Worm (Caenorhabditis elegans): ENCODE measurements around the gene irld-47.
A peak's percentile ranks its signal among the peaks of the same experiment; 100 is the strongest.

irld-47 gene

DNA sequence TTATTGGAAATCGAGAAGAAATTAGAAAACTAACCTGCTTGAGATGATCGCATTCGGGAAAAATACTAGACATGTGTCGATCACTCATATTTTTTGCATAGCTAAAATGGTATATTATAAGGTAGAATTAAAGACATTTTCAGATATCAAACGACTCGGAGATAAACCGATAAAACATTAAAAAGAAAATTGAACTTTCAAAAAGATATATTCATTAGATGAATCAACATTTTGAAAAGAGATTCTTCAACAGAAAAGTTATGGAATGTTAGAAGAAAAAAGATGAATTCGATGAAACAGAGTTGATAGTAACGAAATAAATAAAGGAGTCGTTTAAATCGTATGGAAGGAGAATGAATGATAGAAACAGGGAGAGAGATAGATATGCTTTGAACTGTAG lies 33.3 kb upstream of the irld-47 start, which contains the start of gene mdmh-35:
TSS of gene mdmh-35 (minus strand) at position 101 of the 400 bp plus-strand sequence.
- TF ChIP-seq aha-1 (tag) (peak; percentile 26), nhr-237 (tag; optimal IDR thresholded peaks at IDR 0.05) (no peak)

DNA sequence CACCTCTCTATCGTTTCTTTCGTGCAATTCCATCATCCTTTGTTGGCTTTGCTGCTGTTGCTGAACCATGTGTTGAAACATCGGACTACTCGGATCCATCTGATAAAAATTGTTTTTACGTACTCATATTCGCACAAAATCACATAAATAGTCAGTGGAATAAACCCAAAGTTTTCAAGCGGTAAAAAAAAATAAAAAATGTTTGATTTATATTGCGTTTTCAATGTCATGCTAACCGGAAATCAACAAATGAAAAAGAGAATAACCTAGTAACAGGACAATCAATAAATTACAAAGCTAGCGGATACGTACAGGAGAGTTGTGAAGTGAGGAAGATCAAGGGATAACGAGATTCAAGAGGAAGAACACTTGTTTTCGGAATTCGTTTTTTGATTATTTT lies 32.6 kb upstream of the irld-47 start, which contains the start of gene mdt-10:
TSS of gene mdt-10 (minus strand) at position 101 of the 400 bp plus-strand sequence.
- no peak for TF ChIP-seq saeg-2 (GFP tag; IDR thresholded peaks at IDR 0.05)
- no peak for TF ChIP-seq F37D6.2 (tag; optimal IDR thresholded peaks at IDR 0.05)
- TF ChIP-seq madf-5 (GFP tag; IDR thresholded peaks at IDR 0.05), result no peak
- TF ChIP-seq nhr-48 (tag; optimal IDR thresholded peaks at IDR 0.05), result no peak
- TF ChIP-seq jun-1 (tag; optimal IDR thresholded peaks at IDR 0.05), result no peak
- TF ChIP-seq nhr-28 (tag; optimal IDR thresholded peaks at IDR 0.05), result no peak
- TF ChIP-seq duxl-1 (tag; optimal IDR thresholded peaks at IDR 0.05; ENCODE audit: poor library complexity), result no peak
- no peak for TF ChIP-seq nhr-10 (tag; optimal IDR thresholded peaks at IDR 0.05)
- no peak for TF ChIP-seq F44E2.7 (GFP tag; IDR thresholded peaks at IDR 0.05)
- no peak for TF ChIP-seq unc-62 (GFP tag; optimal IDR thresholded peaks at IDR 0.05 in 1 of 2)
- TF ChIP-seq unc-62 (tag; optimal IDR thresholded peaks at IDR 0.05), result no peak

- no peak for TF ChIP-seq ctbp-1 (GFP tag; IDR thresholded peaks at IDR 0.05)
- TF ChIP-seq Y48G9A.11 (GFP tag; IDR thresholded peaks at IDR 0.05), result no peak
- no peak for TF ChIP-seq hlh-11 (tag; optimal IDR thresholded peaks at IDR 0.05)
- no peak for TF ChIP-seq F26F4.8 (GFP tag; conservative IDR thresholded peaks at IDR 0.05)
- no peak for TF ChIP-seq aly-2 (tag; optimal IDR thresholded peaks at IDR 0.05)
- TF ChIP-seq mes-2 (tag; optimal IDR thresholded peaks at IDR 0.05; ENCODE audit: poor library complexity, severe bottlenecking), result no peak
- no peak for TF ChIP-seq R02D3.7 (tag; optimal IDR thresholded peaks at IDR 0.05)
- TF ChIP-seq lin-39 (tag; optimal IDR thresholded peaks at IDR 0.05), result no peak
- TF ChIP-seq tra-1 (GFP tag; IDR thresholded peaks at IDR 0.05), result no peak
- TF ChIP-seq unc-130 (GFP tag; optimal IDR thresholded peaks at IDR 0.05), result no peak
- TF ChIP-seq spr-1 (tag; optimal IDR thresholded peaks at IDR 0.05), result no peak
Measured at ce11 chrII:7853679-7854078, 31.3 kb upstream of the irld-47 start, which contains the start of gene T09A5.5. T09A5.5 (minus strand) TSS chrII:7853779.

- TF ChIP-seq hmg-1.1 (GFP tag; IDR thresholded peaks at IDR 0.05) (0 out of 2 replicates have a peak, but pooled peaks have one; percentile 37), F10B5.3 (tag; optimal IDR thresholded peaks at IDR 0.05) (no peak), mep-1 (tag; optimal IDR thresholded peaks at IDR 0.05) (peak; percentile 6), lir-3 (tag; optimal IDR thresholded peaks at IDR 0.05) (no peak), T20F7.1 (GFP tag; optimal IDR thresholded peaks at IDR 0.05) (no peak), lim-7 (GFP tag; IDR thresholded peaks at IDR 0.05) (no peak), php-3 (GFP tag; IDR thresholded peaks at IDR 0.05) (peak; percentile 44; the same call in 1 of the 2 replicates), nhr-28 (tag; optimal IDR thresholded peaks at IDR 0.05) (peak; percentile 58), hlh-30 (tag; optimal IDR thresholded peaks at IDR 0.05; ENCODE audit: insufficient read depth) (peak; percentile 9), pqm-1 (tag; optimal IDR thresholded peaks at IDR 0.05) (peak; percentile 73), zfp-3 (GFP tag; conservative IDR thresholded peaks at IDR 0.05) (no peak), rbr-2 (tag; optimal IDR thresholded peaks at IDR 0.05) (no peak), daf-16 (GFP tag; optimal IDR thresholded peaks at IDR 0.05) (no peak), daf-16 (tag; optimal IDR thresholded peaks at IDR 0.05) (peak; percentile 51), dve-1 (tag; optimal IDR thresholded peaks at IDR 0.05; ENCODE audit: insufficient read depth) (peak; percentile 60)
Measured at ce11 chrII:7851480-7851879, 29.1 kb upstream of the irld-47 start.
